Worm (Caenorhabditis elegans) whole organism, L1 larva: ENCODE data around the gene lec-9.

ENCODE experiments used
- C16A3.4 ChIP-seq: fragments of 150-350 bp; optimal IDR thresholded peaks from 2 replicates; lab custom pipeline; 2014; ENCODE audit warnings: missing biosample characterization, missing genetic modification characterization
- C34B4.2 ChIP-seq: sonication (generic microtip); optimal IDR thresholded peaks from 2 replicates; lab custom pipeline; 2017; ENCODE audit warnings: mild to moderate bottlenecking, missing genetic modification characterization, missing compliant biosample characterization
- Y116A8C.19 ChIP-seq: sonication (generic microtip); optimal IDR thresholded peaks from 2 replicates; lab custom pipeline; 2016; ENCODE audit warnings: missing compliant biosample characterization, missing genetic modification characterization, borderline replicate concordance
- ceh-63 ChIP-seq: fragments of 200-800 bp; sonication (Bioruptor generic); optimal IDR thresholded peaks from 2 replicates; lab custom pipeline; 2018; ENCODE audit warnings: mild to moderate bottlenecking, missing genetic modification characterization, missing compliant biosample characterization
- ceh-8 ChIP-seq: fragments of 200-800 bp; sonication (Bioruptor generic); optimal IDR thresholded peaks from 2 replicates; lab custom pipeline; 2018; ENCODE audit warnings: mild to moderate bottlenecking, missing genetic modification characterization, moderate library complexity, missing compliant biosample characterization
- dpl-1 ChIP-seq, 3 experiments: fragments of 150-350 bp in 2 of 3; sonication (generic microtip) in 1 of 3; optimal IDR thresholded peaks; 2 replicates each; lab custom pipeline; 2014 to 2017; ENCODE audit warnings: missing biosample characterization in 3 of 3, missing genetic modification characterization in 3 of 3, missing genetic modification reagents in 3 of 3
- efl-1 ChIP-seq, 4 experiments: fragments of 150-350 bp; optimal IDR thresholded peaks in 3 of 4; peaks in 1 of 4; 1 replicate in 1 of 4; 2 replicates in 3 of 4; lab custom pipeline; 2014; ENCODE audit warnings: missing biosample characterization in 2 of 4, missing genetic modification characterization in 2 of 4, missing genetic modification reagents in 2 of 4
- egl-27 ChIP-seq, 2 experiments: fragments of 150-350 bp in 1 of 2; sonication (generic microtip); optimal IDR thresholded peaks; 3 replicates each; lab custom pipeline; 2017 to 2018; ENCODE audit warnings: missing biosample characterization in 2 of 2, missing genetic modification characterization in 2 of 2, missing genetic modification reagents in 2 of 2
- elt-2 ChIP-seq: sonication (generic microtip); optimal IDR thresholded peaks from 2 replicates; lab custom pipeline; 2016; ENCODE audit warnings: missing genetic modification characterization, mild to moderate bottlenecking, inconsistent platforms, missing compliant biosample characterization, missing genetic modification reagents
- elt-3 ChIP-seq, 6 experiments: fragments of 150-350 bp in 1 of 6; sonication (generic microtip); optimal IDR thresholded peaks; 2 replicates each; lab custom pipeline; 2017 to 2018; ENCODE audit warnings: missing biosample characterization in 6 of 6, missing genetic modification characterization in 6 of 6, inconsistent platforms in 1 of 6
- ets-5 ChIP-seq: fragments of 200-800 bp; sonication (Bioruptor generic); IDR thresholded peaks from 2 replicates; pipeline ENCODE4 v1.3.6; 2022; ENCODE audit warnings: missing genetic modification characterization, missing compliant biosample characterization
- fkh-10 ChIP-seq: sonication (generic microtip); optimal IDR thresholded peaks from 2 replicates; lab custom pipeline; 2017; ENCODE audit warnings: missing biosample characterization, missing genetic modification reagents, missing genetic modification characterization
- fkh-4 ChIP-seq: sonication (generic microtip); optimal IDR thresholded peaks from 2 replicates; lab custom pipeline; 2016; ENCODE audit warnings: missing compliant biosample characterization, missing genetic modification characterization, borderline replicate concordance
- fos-1 ChIP-seq: fragments of 150-350 bp; optimal IDR thresholded peaks from 2 replicates; lab custom pipeline; 2014; ENCODE audit warnings: missing biosample characterization, missing genetic modification characterization
- grh-1 ChIP-seq: fragments of 200-800 bp; sonication (Bioruptor generic); IDR thresholded peaks from 2 replicates; pipeline ENCODE4 v1.3.6; 2022; ENCODE audit warnings: missing genetic modification reagents, missing genetic modification characterization, missing compliant biosample characterization
- lin-13 ChIP-seq: fragments of 150-350 bp; optimal IDR thresholded peaks from 2 replicates; lab custom pipeline; 2014; ENCODE audit warnings: missing biosample characterization, missing genetic modification reagents, missing genetic modification characterization
- lin-14 ChIP-seq: fragments of 200-800 bp; sonication (Bioruptor generic); optimal IDR thresholded peaks from 2 replicates; lab custom pipeline; 2018; ENCODE audit warnings: mild to moderate bottlenecking, missing genetic modification characterization, moderate library complexity, missing compliant biosample characterization
- lin-15B ChIP-seq: fragments of 150-350 bp; sonication (generic microtip); optimal IDR thresholded peaks from 3 replicates; lab custom pipeline; 2014; ENCODE audit warnings: missing biosample characterization, missing genetic modification characterization
- lin-39 ChIP-seq: fragments of 150-350 bp; optimal IDR thresholded peaks from 2 replicates; lab custom pipeline; 2014; ENCODE audit warnings: missing biosample characterization, missing genetic modification reagents, missing genetic modification characterization
- lir-3 ChIP-seq: sonication (generic microtip); optimal IDR thresholded peaks from 2 replicates; lab custom pipeline; 2016; ENCODE audit warnings: mild to moderate bottlenecking, missing genetic modification characterization, moderate library complexity, missing compliant biosample characterization; ENCODE audit not compliant: poor library complexity
- lsy-2 ChIP-seq, 2 experiments: fragments of 150-350 bp; optimal IDR thresholded peaks; 2 replicates each; lab custom pipeline; 2014; ENCODE audit warnings: missing biosample characterization in 2 of 2, missing genetic modification characterization in 2 of 2
- mab-9 ChIP-seq: fragments of 200-800 bp; sonication (Bioruptor generic); IDR thresholded peaks from 2 replicates; pipeline ENCODE4 v1.3.6; 2022; ENCODE audit warnings: missing genetic modification reagents, missing genetic modification characterization, missing compliant biosample characterization
- mdl-1 ChIP-seq, 2 experiments: fragments of 150-350 bp; optimal IDR thresholded peaks; 2 replicates each; lab custom pipeline; 2014 to 2017; ENCODE audit warnings: missing biosample characterization in 2 of 2, missing genetic modification characterization in 2 of 2, inconsistent platforms in 1 of 2
- mef-2 ChIP-seq: fragments of 150-350 bp; optimal IDR thresholded peaks from 2 replicates; lab custom pipeline; 2014; ENCODE audit warnings: missing biosample characterization, missing genetic modification characterization
- mep-1 ChIP-seq: fragments of 150-350 bp; optimal IDR thresholded peaks from 2 replicates; lab custom pipeline; 2014; ENCODE audit warnings: missing biosample characterization, missing genetic modification characterization
- nhr-12 ChIP-seq: sonication (generic microtip); optimal IDR thresholded peaks from 2 replicates; lab custom pipeline; 2017; ENCODE audit warnings: missing biosample characterization, missing genetic modification characterization
- nhr-20 ChIP-seq: sonication (generic microtip); optimal IDR thresholded peaks from 2 replicates; lab custom pipeline; 2016; ENCODE audit warnings: mild to moderate bottlenecking, missing genetic modification characterization, missing compliant biosample characterization
- nhr-28 ChIP-seq: fragments of 150-350 bp; optimal IDR thresholded peaks from 2 replicates; lab custom pipeline; 2014; ENCODE audit warnings: missing biosample characterization, missing genetic modification characterization
- nhr-47 ChIP-seq: sonication (generic microtip); optimal IDR thresholded peaks from 2 replicates; lab custom pipeline; 2016; ENCODE audit warnings: mild to moderate bottlenecking, missing genetic modification characterization, moderate library complexity, missing compliant biosample characterization
- nhr-71 ChIP-seq: sonication (generic microtip); optimal IDR thresholded peaks from 2 replicates; lab custom pipeline; 2016; ENCODE audit warnings: mild to moderate bottlenecking, missing genetic modification characterization, moderate library complexity, missing compliant biosample characterization
- nhr-76 ChIP-seq: sonication (generic microtip); optimal IDR thresholded peaks from 2 replicates; lab custom pipeline; 2017; ENCODE audit warnings: missing biosample characterization, missing genetic modification characterization
- nhr-85 ChIP-seq: sonication (generic microtip); peaks from one replicate; lab custom pipeline; 2016; ENCODE audit warnings: missing genetic modification characterization, inconsistent platforms, missing compliant biosample characterization
- nhr-90 ChIP-seq: sonication (generic microtip); optimal IDR thresholded peaks from 2 replicates; lab custom pipeline; 2016; ENCODE audit warnings: mild to moderate bottlenecking, missing genetic modification characterization, missing compliant biosample characterization; ENCODE audit not compliant: poor library complexity
- pag-3 ChIP-seq: sonication (generic microtip); optimal IDR thresholded peaks from 2 replicates; lab custom pipeline; 2017; ENCODE audit warnings: missing genetic modification characterization, mild to moderate bottlenecking, missing compliant biosample characterization, antibody characterized with exemption, borderline replicate concordance; ENCODE audit not compliant: insufficient read depth
- pax-3 ChIP-seq: fragments of 200-800 bp; sonication (Bioruptor generic); optimal IDR thresholded peaks from 2 replicates; lab custom pipeline; 2018; ENCODE audit warnings: mild to moderate bottlenecking, missing genetic modification characterization, moderate library complexity, missing compliant biosample characterization
- rnt-1 ChIP-seq: sonication (generic microtip); optimal IDR thresholded peaks from 2 replicates; lab custom pipeline; 2016; ENCODE audit warnings: mild to moderate bottlenecking, missing genetic modification characterization, moderate library complexity, missing compliant biosample characterization
- skn-1 ChIP-seq: fragments of 150-350 bp; optimal IDR thresholded peaks from 2 replicates; lab custom pipeline; 2014; ENCODE audit warnings: missing biosample characterization, missing genetic modification characterization
- snpc-4 ChIP-seq: fragments of 150-350 bp; optimal IDR thresholded peaks from 2 replicates; lab custom pipeline; 2014; ENCODE audit warnings: missing biosample characterization, missing genetic modification characterization
- snu-23 ChIP-seq: sonication (generic microtip); optimal IDR thresholded peaks from 2 replicates; lab custom pipeline; 2016; ENCODE audit warnings: missing genetic modification characterization, missing compliant biosample characterization
- sox-4 ChIP-seq: sonication (generic microtip); optimal IDR thresholded peaks from 2 replicates; lab custom pipeline; 2016; ENCODE audit warnings: missing genetic modification characterization, missing compliant biosample characterization
- sup-37 ChIP-seq: fragments of 200-800 bp; sonication (Bioruptor generic); optimal IDR thresholded peaks from 2 replicates; lab custom pipeline; 2018; ENCODE audit warnings: mild to moderate bottlenecking, missing genetic modification characterization, missing compliant biosample characterization
- swsn-7 ChIP-seq: sonication (generic microtip); optimal IDR thresholded peaks from 2 replicates; lab custom pipeline; 2016; ENCODE audit warnings: missing genetic modification characterization, missing compliant biosample characterization
- tbx-2 ChIP-seq: sonication (generic microtip); optimal IDR thresholded peaks from 2 replicates; lab custom pipeline; 2016; ENCODE audit warnings: missing genetic modification characterization, missing compliant biosample characterization
- unc-30 ChIP-seq: sonication (generic microtip); optimal IDR thresholded peaks from 2 replicates; lab custom pipeline; 2017; ENCODE audit warnings: missing biosample characterization, missing genetic modification characterization
- unc-98 ChIP-seq: fragments of 200-800 bp; sonication (Bioruptor generic); IDR thresholded peaks from 2 replicates; pipeline ENCODE4 v1.3.6; 2022; ENCODE audit warnings: missing genetic modification characterization, missing compliant biosample characterization
- ztf-4 ChIP-seq: fragments of 150-350 bp; optimal IDR thresholded peaks from 2 replicates; lab custom pipeline; 2014; ENCODE audit warnings: missing biosample characterization, missing genetic modification characterization

lec-9 gene

ce11 chrX:17640790-17641189, 40.5 kb downstream of the lec-9 start, which contains the start of gene H18N23.2 (continued):
- peak; percentile 14 for TF ChIP-seq ztf-4 (tag; lab: Kevin White, UChicago)
- no peak for TF ChIP-seq sox-4 (tag; lab: Kevin White, UChicago)
- peak; percentile 71 for TF ChIP-seq nhr-90 (tag; lab: Kevin White, UChicago)
- TF ChIP-seq, all 84 proteins: peak for 27

ce11 chrX:17642832-17643231, 42.5 kb downstream of the lec-9 start:
- TF ChIP-seq nhr-20 (tag; lab: Kevin White, UChicago) (peak; percentile 54), sup-37 (GFP tag; lab: Kevin White, UChicago) (no peak), nhr-90 (tag; lab: Kevin White, UChicago) (peak; percentile 13), nhr-12 (tag; lab: Kevin White, UChicago) (no peak), fkh-10 (GFP tag; lab: Kevin White, UChicago) (no peak), nhr-71 (peak; percentile 55), efl-1 (optimal IDR thresholded peaks at IDR 0.05; lab: Kevin White, UChicago) (no peak), efl-1 (GFP tag; optimal IDR thresholded peaks at IDR 0.05 in 1 of 2; lab: Kevin White, UChicago) (peak in 1 of 2 experiments; percentile 38), grh-1 (0 out of 2 replicates have a peak, but pooled peaks have one; percentile 7), elt-3 (tag; optimal IDR thresholded peaks at IDR 0.05; lab: Kevin White, UChicago) (peak in 1 of 6 experiments; percentile 55), lin-14 (GFP tag; lab: Kevin White, UChicago) (peak; percentile 43), nhr-85 (peak; percentile 73), snu-23 (GFP tag; lab: Kevin White, UChicago) (peak; percentile 20), mef-2 (tag; lab: Kevin White, UChicago) (no peak)

ce11 chrX:17643812-17644211, 43.5 kb downstream of the lec-9 start:
- no peak for TF ChIP-seq lin-39
- no peak for TF ChIP-seq elt-2 (tag; lab: Kevin White, UChicago)
- TF ChIP-seq lin-13 (GFP tag; lab: Kevin White, UChicago): no peak
- TF ChIP-seq ceh-63 (GFP tag; lab: Kevin White, UChicago): no peak
- TF ChIP-seq lsy-2 (tag; optimal IDR thresholded peaks at IDR 0.05; lab: Kevin White, UChicago): no peak
- no peak for TF ChIP-seq swsn-7
- no peak for TF ChIP-seq Y116A8C.19
- TF ChIP-seq unc-30 (tag; lab: Kevin White, UChicago): no peak
- no peak for TF ChIP-seq rnt-1 (tag; lab: Kevin White, UChicago)
- TF ChIP-seq egl-27 (tag; optimal IDR thresholded peaks at IDR 0.05; lab: Kevin White, UChicago): no peak
- no peak for TF ChIP-seq skn-1 (tag; lab: Kevin White, UChicago)
- TF ChIP-seq mdl-1 (tag; optimal IDR thresholded peaks at IDR 0.05; lab: Kevin White, UChicago): no peak
- no peak for TF ChIP-seq mef-2 (tag; lab: Kevin White, UChicago)
- TF ChIP-seq elt-3 (tag; optimal IDR thresholded peaks at IDR 0.05; lab: Kevin White, UChicago): peak in 2 of 6 experiments; percentile 13 to 38
- TF ChIP-seq C16A3.4 (tag; lab: Kevin White, UChicago): no peak
- TF ChIP-seq nhr-85: peak; percentile 88
- TF ChIP-seq pax-3 (tag; lab: Kevin White, UChicago): no peak
- TF ChIP-seq nhr-12 (tag; lab: Kevin White, UChicago): no peak
- TF ChIP-seq nhr-20 (tag; lab: Kevin White, UChicago): peak; percentile 2
- TF ChIP-seq C34B4.2: no peak
- TF ChIP-seq fos-1 (tag; lab: Kevin White, UChicago): no peak
- TF ChIP-seq lin-15B: no peak
- no peak for TF ChIP-seq tbx-2 (tag; lab: Kevin White, UChicago)
- TF ChIP-seq ceh-8 (GFP tag; lab: Kevin White, UChicago): no peak
- TF ChIP-seq mab-9 (GFP tag; lab: Robert Waterston, UW): no peak
- TF ChIP-seq nhr-47 (tag; lab: Kevin White, UChicago): no peak
- no peak for TF ChIP-seq nhr-28 (tag; lab: Kevin White, UChicago)
- no peak for TF ChIP-seq snpc-4
- no peak for TF ChIP-seq nhr-76 (tag; lab: Kevin White, UChicago)
- peak; percentile 41 for TF ChIP-seq nhr-71
- no peak for TF ChIP-seq pag-3 (tag; lab: Kevin White, UChicago)
- TF ChIP-seq ets-5 (GFP tag; lab: Robert Waterston, UW): no peak
- TF ChIP-seq unc-98: no peak
- TF ChIP-seq dpl-1 (GFP tag; optimal IDR thresholded peaks at IDR 0.05; lab: Kevin White, UChicago): no peak
- no peak for TF ChIP-seq lir-3
- no peak for TF ChIP-seq fkh-4 (tag; lab: Kevin White, UChicago)
- TF ChIP-seq lin-14 (GFP tag; lab: Kevin White, UChicago): peak; percentile 56
- TF ChIP-seq mep-1: no peak
